Worm (Caenorhabditis elegans): ENCODE data around the gene chil-5.

The chil-5 gene

DNA sequence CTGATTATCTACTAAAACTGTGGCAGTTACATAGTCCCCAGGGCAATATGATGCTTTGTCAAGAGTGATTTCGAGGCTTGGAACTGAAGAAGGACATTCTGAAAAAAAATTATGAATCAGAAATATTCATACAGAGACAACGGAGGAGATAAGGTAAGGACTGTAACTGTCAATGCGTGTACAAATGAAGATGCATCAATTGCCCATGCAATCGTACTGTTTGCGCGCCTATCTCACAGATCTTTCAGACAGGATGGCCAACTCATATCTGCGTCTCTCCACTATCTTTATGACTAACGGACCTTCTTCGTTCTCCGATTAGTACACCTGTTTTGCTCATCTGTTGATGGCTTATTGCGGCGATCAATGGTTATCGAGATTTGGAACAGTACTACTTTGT lies 19.2 kb downstream of the chil-5 start, which contains the start of gene ZK938.11:
ZK938.11 (minus strand) TSS at position 101 of the 400 bp plus-strand sequence.
- TF ChIP-seq egl-27 (tag; optimal IDR thresholded peaks at IDR 0.05) (no peak), ama-1 (optimal IDR thresholded peaks at IDR 0.05) (no peak), nhr-129 (tag; optimal IDR thresholded peaks at IDR 0.05) (no peak), skn-1 (tag; optimal IDR thresholded peaks at IDR 0.05) (no peak), zag-1 (tag; optimal IDR thresholded peaks at IDR 0.05) (no peak), unc-62 (GFP tag; optimal IDR thresholded peaks at IDR 0.05) (no peak), crh-2 (tag; optimal IDR thresholded peaks at IDR 0.05) (no peak), nhr-77 (tag; optimal IDR thresholded peaks at IDR 0.05) (no peak), alr-1 (tag; optimal IDR thresholded peaks at IDR 0.05) (no peak), peb-1 (tag; optimal IDR thresholded peaks at IDR 0.05) (no peak), lin-11 (tag; optimal IDR thresholded peaks at IDR 0.05) (no peak), nhr-12 (tag; optimal IDR thresholded peaks at IDR 0.05) (no peak), unc-39 (tag; optimal IDR thresholded peaks at IDR 0.05) (no peak), aly-2 (tag; optimal IDR thresholded peaks at IDR 0.05) (no peak), mab-5 (tag; optimal IDR thresholded peaks at IDR 0.05) (no peak)

DNA sequence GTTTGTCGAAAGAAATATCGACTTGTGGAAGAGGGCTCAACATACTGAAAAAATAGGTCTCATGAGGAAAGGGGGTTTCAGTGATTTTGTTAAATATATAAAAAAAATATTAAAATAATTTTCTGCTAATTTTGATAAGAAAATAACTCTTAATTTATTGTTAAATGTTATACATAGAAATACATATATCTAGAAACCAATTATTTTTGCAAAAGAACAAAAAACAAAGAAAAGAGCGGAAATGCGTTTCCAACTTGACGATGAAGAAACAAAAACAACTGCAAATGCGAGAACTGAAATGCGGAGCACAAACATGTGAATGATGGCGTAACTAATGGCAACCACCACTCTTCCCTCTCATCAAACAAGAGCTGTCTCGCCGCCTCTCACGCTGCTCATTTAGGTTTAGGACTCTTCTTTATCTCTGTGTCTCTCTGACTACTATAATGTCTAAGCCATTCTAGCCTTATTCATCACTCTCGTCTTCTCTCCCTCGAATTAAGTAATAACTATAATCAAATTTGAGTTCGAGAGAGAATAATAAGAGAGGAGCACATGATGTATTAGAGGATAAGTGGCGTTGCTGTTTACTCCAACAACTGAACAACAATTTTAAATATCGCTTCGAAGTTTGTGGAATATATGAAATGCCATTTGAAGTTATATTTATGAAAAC lies 21.1 kb downstream of the chil-5 start, which contains the start of gene arrd-4:
arrd-4 (minus strand) TSS at position 51 of the 676 bp plus-strand sequence.
- peak; percentile 6 for TF ChIP-seq lin-11 (tag; optimal IDR thresholded peaks at IDR 0.05)
- no peak for TF ChIP-seq unc-55 (GFP tag; optimal IDR thresholded peaks at IDR 0.05)

DNA sequence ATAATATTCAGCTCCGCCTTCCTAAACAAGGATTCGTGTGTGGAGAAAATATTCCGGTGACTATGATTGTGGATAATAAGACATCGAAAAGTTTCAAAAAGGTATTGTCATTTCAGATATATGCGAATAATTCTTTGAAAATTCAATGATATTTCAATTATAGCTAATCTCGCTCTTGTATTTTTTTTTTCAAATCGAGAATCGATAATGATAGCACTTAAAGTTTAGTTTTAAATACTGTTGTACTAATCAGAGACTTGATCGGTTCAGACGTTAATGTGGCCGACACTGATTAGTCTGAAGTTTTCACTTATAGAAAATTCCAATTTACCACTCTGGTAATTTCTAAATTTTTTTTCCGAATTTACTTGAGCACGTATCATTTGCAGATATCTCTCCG lies 23.5 kb downstream of the chil-5 start:
- TF ChIP-seq skn-1 (tag; optimal IDR thresholded peaks at IDR 0.05) (no peak), Y55F3AM.14 (GFP tag; optimal IDR thresholded peaks at IDR 0.05) (no peak), nhr-77 (tag; optimal IDR thresholded peaks at IDR 0.05) (no peak), aly-2 (tag; optimal IDR thresholded peaks at IDR 0.05) (no peak), lsy-2 (tag; optimal IDR thresholded peaks at IDR 0.05) (no peak), egl-27 (tag; optimal IDR thresholded peaks at IDR 0.05) (no peak), alr-1 (tag; optimal IDR thresholded peaks at IDR 0.05) (no peak), peb-1 (tag; optimal IDR thresholded peaks at IDR 0.05) (no peak), unc-62 (GFP tag; optimal IDR thresholded peaks at IDR 0.05) (no peak)

DNA sequence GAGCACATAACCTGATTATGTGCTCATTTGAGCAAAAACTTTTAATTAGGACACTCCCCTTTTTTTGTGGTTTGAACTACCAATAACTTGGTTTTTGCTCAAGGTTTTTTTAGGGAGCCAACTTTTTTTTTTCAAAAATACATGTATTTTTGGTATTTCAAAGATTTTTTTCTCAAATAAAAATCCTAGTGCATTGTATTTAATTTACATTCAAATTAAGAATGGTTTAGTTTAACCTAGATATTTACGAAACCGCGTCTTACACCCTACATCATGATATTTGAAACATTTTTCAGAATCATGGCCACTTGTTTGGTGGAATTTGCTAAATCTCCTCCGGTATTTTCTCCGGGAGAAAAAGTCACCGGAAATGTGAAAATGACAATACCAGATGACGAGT lies 24.6 kb downstream of the chil-5 start, which contains the start of gene arrd-5:
arrd-5 (plus strand) TSS at position 301 of the 400 bp plus-strand sequence.
- no peak for TF ChIP-seq mdl-1 (tag; optimal IDR thresholded peaks at IDR 0.05)
- no peak for TF ChIP-seq nhr-6 (tag; optimal IDR thresholded peaks at IDR 0.05)
- TF ChIP-seq ama-1 (optimal IDR thresholded peaks at IDR 0.05): no peak
- no peak for TF ChIP-seq dmd-4 (tag; optimal IDR thresholded peaks at IDR 0.05)
- TF ChIP-seq unc-62 (GFP tag; optimal IDR thresholded peaks at IDR 0.05): no peak
- no peak for TF ChIP-seq peb-1 (tag; optimal IDR thresholded peaks at IDR 0.05)
- TF ChIP-seq nhr-11 (tag; optimal IDR thresholded peaks at IDR 0.05): no peak
- no peak for TF ChIP-seq crh-2 (tag; optimal IDR thresholded peaks at IDR 0.05)
- no peak for TF ChIP-seq ztf-4 (tag; optimal IDR thresholded peaks at IDR 0.05)
- TF ChIP-seq aly-2 (tag; optimal IDR thresholded peaks at IDR 0.05): no peak
- TF ChIP-seq ztf-1 (GFP tag; conservative IDR thresholded peaks at IDR 0.05): no peak
- TF ChIP-seq sma-3 (GFP tag; optimal IDR thresholded peaks at IDR 0.05): no peak
- no peak for TF ChIP-seq nhr-77 (tag; optimal IDR thresholded peaks at IDR 0.05)
- TF ChIP-seq ceh-16 (tag; optimal IDR thresholded peaks at IDR 0.05): no peak
- TF ChIP-seq nhr-129 (tag; optimal IDR thresholded peaks at IDR 0.05): no peak
- no peak for TF ChIP-seq lin-11 (tag; optimal IDR thresholded peaks at IDR 0.05)

DNA sequence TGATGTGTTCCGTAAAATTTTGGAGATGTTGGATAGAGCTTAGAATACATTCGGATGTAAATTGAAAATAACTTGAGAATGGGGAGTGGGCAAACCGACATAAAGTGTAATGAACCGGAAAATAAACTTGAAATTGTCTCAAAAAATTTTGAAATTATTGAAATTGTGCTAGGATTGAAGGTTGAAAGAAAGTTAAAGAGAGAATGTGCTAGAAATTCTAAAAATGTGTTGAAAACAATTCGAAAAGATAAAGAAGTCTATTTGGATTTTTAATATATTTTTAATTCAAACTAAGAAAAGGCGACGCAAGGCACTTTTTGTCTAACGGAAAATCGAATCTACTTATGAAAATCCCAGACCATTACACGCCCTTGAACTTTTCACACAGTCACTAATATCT lies 25.6 kb downstream of the chil-5 start, which contains the start of gene ZK938.3:
ZK938.3 (minus strand) TSS at position 101 of the 400 bp plus-strand sequence.
- TF ChIP-seq aly-2 (tag; optimal IDR thresholded peaks at IDR 0.05): no peak
- no peak for TF ChIP-seq nhr-10 (tag; optimal IDR thresholded peaks at IDR 0.05)
- no peak for TF ChIP-seq nhr-129 (tag; optimal IDR thresholded peaks at IDR 0.05)
- TF ChIP-seq lin-13 (GFP tag; optimal IDR thresholded peaks at IDR 0.05): no peak
- no peak for TF ChIP-seq nhr-6 (tag; optimal IDR thresholded peaks at IDR 0.05)
- TF ChIP-seq lin-39 (tag; optimal IDR thresholded peaks at IDR 0.05): no peak
- no peak for TF ChIP-seq F13H6.1 (tag; optimal IDR thresholded peaks at IDR 0.05)
- no peak for TF ChIP-seq nhr-11 (tag; optimal IDR thresholded peaks at IDR 0.05)
- TF ChIP-seq lsy-2 (tag; optimal IDR thresholded peaks at IDR 0.05): no peak
- no peak for TF ChIP-seq zag-1 (tag; optimal IDR thresholded peaks at IDR 0.05)
- TF ChIP-seq nhr-12 (tag; optimal IDR thresholded peaks at IDR 0.05): no peak
- no peak for TF ChIP-seq fos-1 (tag; optimal IDR thresholded peaks at IDR 0.05)
- no peak for TF ChIP-seq elt-3 (tag; optimal IDR thresholded peaks at IDR 0.05)
- TF ChIP-seq peb-1 (tag; optimal IDR thresholded peaks at IDR 0.05): no peak
- no peak for TF ChIP-seq nhr-21 (tag; optimal IDR thresholded peaks at IDR 0.05)
- no peak for TF ChIP-seq snpc-4 (tag; optimal IDR thresholded peaks at IDR 0.05)
- no peak for TF ChIP-seq dmd-4 (tag; optimal IDR thresholded peaks at IDR 0.05)
- no peak for TF ChIP-seq nhr-23 (tag; optimal IDR thresholded peaks at IDR 0.05)

All from whole organism, L2 larva.